Fruit fly (Drosophila melanogaster) Kc167 (cell line): Measurements from ENCODE around the gene CG32069.

Experiments
- Myc ChIP-seq: fragments of >200 bp; optimal IDR thresholded peaks from 2 replicates; lab custom pipeline; 2017; ENCODE audit warnings: missing external identifiers
- psq ChIP-seq: fragments of >200 bp; optimal IDR thresholded peaks from 2 replicates; lab custom pipeline; 2017; ENCODE audit warnings: missing external identifiers

DNA sequence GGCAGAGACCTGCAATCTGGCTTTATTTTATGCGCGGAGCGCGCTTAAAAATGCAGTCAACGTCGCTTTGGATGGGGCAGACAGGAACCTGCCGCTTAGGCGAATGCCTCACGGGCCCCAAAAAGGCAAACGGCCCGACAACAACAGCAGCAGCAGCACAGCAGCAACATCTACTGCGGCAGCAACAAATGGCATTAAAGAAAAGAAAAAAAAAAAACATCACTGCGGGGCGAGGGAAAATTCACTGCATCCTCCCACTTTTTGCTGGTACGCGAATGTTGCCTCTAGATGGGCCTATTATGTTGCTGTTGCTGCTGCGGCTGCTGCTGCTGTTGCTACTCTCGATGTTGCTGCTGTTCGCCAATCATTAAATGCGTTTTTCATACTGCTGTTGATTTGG is 40.5 kb downstream of the CG32069 start:
- no peak for TF ChIP-seq psq (lab: Kevin White, UChicago)
- no peak for TF ChIP-seq Myc
